Worm (Caenorhabditis elegans): ENCODE measurements around the gene T02H6.4.

ce11 chrII:724004-724403 lies 34.2 kb downstream of the T02H6.4 start:
- TF ChIP-seq W03F9.2 (tag; optimal IDR thresholded peaks at IDR 0.05): no peak
- no peak for TF ChIP-seq him-1 (tag; optimal IDR thresholded peaks at IDR 0.05)
